Worm (Caenorhabditis elegans) whole organism, L4 larva: ENCODE measurements around the gene C05E11.7.

ENCODE experiments used
- D1046.2 ChIP-seq: fragments of 200-800 bp; sonication (Bioruptor generic); IDR thresholded peaks from 2 replicates; pipeline ENCODE4 v1.3.6; 2022; ENCODE audit warnings: missing genetic modification characterization, missing compliant biosample characterization
- F44E2.7 ChIP-seq: fragments of 200-800 bp; sonication (Bioruptor generic); IDR thresholded peaks from 2 replicates; pipeline ENCODE4 v2.1.2; 2022; ENCODE audit warnings: missing genetic modification characterization, missing compliant biosample characterization
- Y5F2A.4 ChIP-seq: fragments of 200-800 bp; sonication (Bioruptor generic); optimal IDR thresholded peaks from 2 replicates; lab custom pipeline; 2018; ENCODE audit warnings: mild to moderate bottlenecking, missing genetic modification characterization, missing compliant biosample characterization
- ZK337.2 ChIP-seq: fragments of 200-800 bp; sonication (Bioruptor generic); IDR thresholded peaks from 2 replicates; pipeline ENCODE4 v1.3.6; 2022; ENCODE audit warnings: missing genetic modification reagents, missing genetic modification characterization, missing compliant biosample characterization
- arid-1 ChIP-seq: fragments of 200-800 bp; sonication (Bioruptor generic); conservative IDR thresholded peaks from 2 replicates; pipeline ENCODE4 v1.3.6; 2022; ENCODE audit warnings: missing genetic modification reagents, missing genetic modification characterization, missing compliant biosample characterization
- ceh-82 ChIP-seq: sonication (generic microtip); optimal IDR thresholded peaks from 2 replicates; lab custom pipeline; 2017; ENCODE audit warnings: missing biosample characterization, missing genetic modification characterization
- ces-1 ChIP-seq: fragments of 150-350 bp; sonication (generic microtip); optimal IDR thresholded peaks from 4 replicates; lab custom pipeline; 2014; ENCODE audit warnings: missing biosample characterization, missing genetic modification reagents, missing genetic modification characterization
- daf-19 ChIP-seq: fragments of 200-800 bp; sonication (Bioruptor generic); conservative IDR thresholded peaks from 2 replicates; pipeline ENCODE4 v1.3.6; 2022; ENCODE audit warnings: missing genetic modification characterization, missing compliant biosample characterization
- dmd-6 ChIP-seq: fragments of 200-800 bp; sonication (Bioruptor generic); IDR thresholded peaks from 2 replicates; pipeline ENCODE4 v1.3.6; 2022; ENCODE audit warnings: missing genetic modification reagents, missing genetic modification characterization, missing compliant biosample characterization
- dmd-9 ChIP-seq: fragments of 200-800 bp; sonication (Bioruptor generic); IDR thresholded peaks from 2 replicates; pipeline ENCODE4 v1.3.6; 2022; ENCODE audit warnings: missing genetic modification reagents, missing genetic modification characterization, missing compliant biosample characterization
- duxl-1 ChIP-seq: sonication (generic microtip); optimal IDR thresholded peaks from 2 replicates; lab custom pipeline; 2016; ENCODE audit warnings: mild to moderate bottlenecking, missing genetic modification characterization, moderate library complexity, missing compliant biosample characterization; ENCODE audit not compliant: poor library complexity
- egl-27 ChIP-seq: sonication (generic microtip); optimal IDR thresholded peaks from 3 replicates; lab custom pipeline; 2017; ENCODE audit warnings: missing biosample characterization, missing genetic modification reagents, missing genetic modification characterization
- egl-43 ChIP-seq: fragments of 200-800 bp; sonication (Bioruptor generic); IDR thresholded peaks from 2 replicates; pipeline ENCODE4 v1.3.6; 2022; ENCODE audit warnings: missing genetic modification reagents, missing genetic modification characterization, missing compliant biosample characterization
- fkh-10 ChIP-seq: fragments of 150-350 bp; optimal IDR thresholded peaks from 2 replicates; lab custom pipeline; 2014; ENCODE audit warnings: missing biosample characterization, missing genetic modification reagents, missing genetic modification characterization
- fos-1 ChIP-seq: fragments of 150-350 bp; optimal IDR thresholded peaks from 2 replicates; lab custom pipeline; 2014; ENCODE audit warnings: missing biosample characterization, missing genetic modification characterization
- hlh-30 ChIP-seq: sonication (generic microtip); optimal IDR thresholded peaks from 2 replicates; lab custom pipeline; 2017; ENCODE audit warnings: antibody characterized with exemption, mild to moderate bottlenecking, missing genetic modification characterization, missing compliant biosample characterization; ENCODE audit not compliant: insufficient read depth
- hmg-1.1 ChIP-seq: fragments of 200-800 bp; sonication (Bioruptor generic); IDR thresholded peaks from 2 replicates; pipeline ENCODE4 v1.3.6; 2022; ENCODE audit warnings: missing genetic modification reagents, missing genetic modification characterization, missing compliant biosample characterization
- lin-1 ChIP-seq: fragments of 200-800 bp; sonication (Bioruptor generic); IDR thresholded peaks from 2 replicates; pipeline ENCODE4 v1.3.6; 2022; ENCODE audit warnings: missing genetic modification reagents, missing genetic modification characterization, missing compliant biosample characterization
- lin-15B ChIP-seq: fragments of 150-350 bp; sonication (generic microtip); optimal IDR thresholded peaks from 3 replicates; lab custom pipeline; 2014; ENCODE audit warnings: missing biosample characterization, missing genetic modification characterization
- lir-3 ChIP-seq: sonication (generic microtip); optimal IDR thresholded peaks from 2 replicates; lab custom pipeline; 2016; ENCODE audit warnings: mild to moderate bottlenecking, missing genetic modification characterization, missing compliant biosample characterization
- mdl-1 ChIP-seq, 2 experiments: fragments of 150-350 bp in 1 of 2; sonication (generic microtip) in 1 of 2; optimal IDR thresholded peaks; 2 replicates each; lab custom pipeline; 2014 to 2017; ENCODE audit warnings: missing biosample characterization in 2 of 2, missing genetic modification characterization in 2 of 2
- mep-1 ChIP-seq: fragments of 150-350 bp; sonication (generic microtip); optimal IDR thresholded peaks from 3 replicates; lab custom pipeline; 2014; ENCODE audit warnings: missing biosample characterization, missing genetic modification characterization
- mxl-3 ChIP-seq: fragments of 200-800 bp; sonication (Bioruptor generic); optimal IDR thresholded peaks from 2 replicates; lab custom pipeline; 2018; ENCODE audit warnings: mild to moderate bottlenecking, missing genetic modification characterization, missing compliant biosample characterization
- nhr-28 ChIP-seq: fragments of 150-350 bp; optimal IDR thresholded peaks from 2 replicates; lab custom pipeline; 2014; ENCODE audit warnings: missing biosample characterization, missing genetic modification characterization
- nhr-42 ChIP-seq: fragments of 200-800 bp; sonication (Bioruptor generic); IDR thresholded peaks from 2 replicates; pipeline ENCODE4 v1.3.6; 2022; ENCODE audit warnings: missing genetic modification characterization, missing compliant biosample characterization
- nhr-76 ChIP-seq: fragments of 150-350 bp; optimal IDR thresholded peaks from 2 replicates; lab custom pipeline; 2014; ENCODE audit warnings: missing biosample characterization, missing genetic modification characterization
- set-16 ChIP-seq: fragments of 200-800 bp; sonication (Bioruptor generic); IDR thresholded peaks from 2 replicates; pipeline ENCODE4 v1.3.6; 2022; ENCODE audit warnings: missing genetic modification reagents, missing genetic modification characterization, missing compliant biosample characterization
- skn-1 ChIP-seq: fragments of 150-350 bp; optimal IDR thresholded peaks from 2 replicates; lab custom pipeline; 2014; ENCODE audit warnings: missing biosample characterization, missing genetic modification characterization
- spr-3 ChIP-seq: fragments of 200-800 bp; sonication (Bioruptor generic); optimal IDR thresholded peaks from 2 replicates; lab custom pipeline; 2018; ENCODE audit warnings: mild to moderate bottlenecking, missing genetic modification characterization, missing compliant biosample characterization
- tag-97 ChIP-seq: fragments of 200-800 bp; sonication (Bioruptor generic); IDR thresholded peaks from 2 replicates; pipeline ENCODE4 v1.3.6; 2022; ENCODE audit warnings: missing genetic modification characterization, missing compliant biosample characterization
- tra-1 ChIP-seq: fragments of 200-800 bp; sonication (Bioruptor generic); IDR thresholded peaks from 2 replicates; pipeline ENCODE4 v1.3.6; 2022; ENCODE audit warnings: missing genetic modification reagents, missing genetic modification characterization, missing compliant biosample characterization
- unc-130 ChIP-seq: sonication (generic microtip); optimal IDR thresholded peaks from 2 replicates; lab custom pipeline; 2016; ENCODE audit warnings: missing genetic modification reagents, missing genetic modification characterization, missing compliant biosample characterization
- unc-39 ChIP-seq: sonication (generic microtip); optimal IDR thresholded peaks from 2 replicates; lab custom pipeline; 2017; ENCODE audit warnings: missing biosample characterization, missing genetic modification characterization
- unc-62 ChIP-seq, 3 experiments: fragments of 150-350 bp in 1 of 3; sonication (generic microtip); optimal IDR thresholded peaks in 2 of 3; peaks in 1 of 3; 1 replicate in 1 of 3; 2 replicates in 2 of 3; lab custom pipeline; 2014 to 2017; ENCODE audit warnings: missing biosample characterization in 3 of 3, missing genetic modification characterization in 3 of 3, missing genetic modification reagents in 3 of 3, missing genotype in 1 of 3
- zip-11 ChIP-seq: fragments of 200-800 bp; sonication (Bioruptor generic); IDR thresholded peaks from 2 replicates; pipeline ENCODE4 v1.3.6; 2022; ENCODE audit warnings: missing genetic modification characterization, missing compliant biosample characterization
- zip-2 ChIP-seq: fragments of 150-350 bp; optimal IDR thresholded peaks from 2 replicates; lab custom pipeline; 2014; ENCODE audit warnings: missing biosample characterization, missing genetic modification characterization

The C05E11.7 gene

ce11 chrX:4578581-4578980, 6.9 kb downstream of the C05E11.7 start:
- TF ChIP-seq zip-11 (GFP tag; lab: Robert Waterston, UW) (no peak), unc-62 (GFP tag; optimal IDR thresholded peaks at IDR 0.05 in 1 of 2; lab: Kevin White, UChicago) (peak in 1 of 2 experiments; percentile 94), unc-62 (tag; optimal IDR thresholded peaks at IDR 0.05; lab: Kevin White, UChicago) (no peak)

- TF ChIP-seq F44E2.7 (GFP tag; lab: Robert Waterston, UW) = no peak
- TF ChIP-seq egl-27 (tag; lab: Kevin White, UChicago) = no peak
- TF ChIP-seq lin-15B (tag; lab: Kevin White, UChicago) = no peak
- TF ChIP-seq Y5F2A.4 (GFP tag; lab: Kevin White, UChicago) = no peak
- no peak for TF ChIP-seq mdl-1 (tag; optimal IDR thresholded peaks at IDR 0.05; lab: Kevin White, UChicago)
- no peak for TF ChIP-seq D1046.2
- TF ChIP-seq daf-19 (GFP tag; lab: Robert Waterston, UW) = no peak
- TF ChIP-seq zip-2 = no peak
- no peak for TF ChIP-seq unc-130 (GFP tag; lab: Kevin White, UChicago)
- TF ChIP-seq mxl-3 (GFP tag; lab: Kevin White, UChicago) = no peak
- no peak for TF ChIP-seq lir-3 (tag; lab: Kevin White, UChicago)
These were observed 7.5 kb downstream of the C05E11.7 start, which contains the start of gene C05E11.3 for ce11 chrX:4577941-4578340. Gene C05E11.3, plus strand, starts transcription at chrX:4578241.

- TF ChIP-seq dmd-6 (GFP tag; lab: Robert Waterston, UW) (no peak), hmg-1.1 (GFP tag; lab: Robert Waterston, UW) (no peak), F44E2.7 (GFP tag; lab: Robert Waterston, UW) (no peak), tag-97 (GFP tag; lab: Robert Waterston, UW) (no peak), ZK337.2 (GFP tag; lab: Robert Waterston, UW) (peak; percentile 34; the same call in 1 of the 2 replicates), set-16 (no peak; the same call in 1 of the 2 replicates), hlh-30 (tag; lab: Kevin White, UChicago) (peak; percentile 46), ceh-82 (tag; lab: Kevin White, UChicago) (no peak), mdl-1 (tag; optimal IDR thresholded peaks at IDR 0.05; lab: Kevin White, UChicago) (peak in 1 of 2 experiments; percentile 12)
These were observed 9.2 kb downstream of the C05E11.7 start for ce11 chrX:4576272-4576671.

- TF ChIP-seq tra-1 (GFP tag; lab: Robert Waterston, UW) = no peak
- TF ChIP-seq lin-1 (GFP tag; lab: Robert Waterston, UW) = no peak
- TF ChIP-seq duxl-1 = no peak
- TF ChIP-seq ces-1 (GFP tag; lab: Kevin White, UChicago) = peak; percentile 42
- peak; percentile 52 for TF ChIP-seq fkh-10 (GFP tag; lab: Kevin White, UChicago)
- no peak for TF ChIP-seq daf-19 (GFP tag; lab: Robert Waterston, UW)
- no peak for TF ChIP-seq mep-1 (tag; lab: Kevin White, UChicago)
- TF ChIP-seq spr-3 (GFP tag; lab: Kevin White, UChicago) = no peak
- TF ChIP-seq, all 104 proteins: peak for 2
These were observed 10.6 kb downstream of the C05E11.7 start for ce11 chrX:4574873-4575272.

ce11 chrX:4571137-4571536, 14.3 kb downstream of the C05E11.7 start, which contains the start of gene amt-1:
Gene amt-1, plus strand, starts transcription at chrX:4571437.
- TF ChIP-seq dmd-6 (GFP tag; lab: Robert Waterston, UW) (0 out of 2 replicates have a peak, but pooled peaks have one; percentile 13), dmd-9 (GFP tag; lab: Robert Waterston, UW) (no peak)

ce11 chrX:4569276-4569675, 16.2 kb downstream of the C05E11.7 start:
- TF ChIP-seq skn-1 (tag; lab: Kevin White, UChicago) (no peak), unc-62 (GFP tag; optimal IDR thresholded peaks at IDR 0.05 in 1 of 2; lab: Kevin White, UChicago) (peak in 1 of 2 experiments; percentile 75), unc-62 (tag; optimal IDR thresholded peaks at IDR 0.05; lab: Kevin White, UChicago) (no peak), dmd-6 (GFP tag; lab: Robert Waterston, UW) (peak; percentile 28; the same call in 1 of the 2 replicates), fos-1 (tag; lab: Kevin White, UChicago) (no peak), nhr-76 (tag; lab: Kevin White, UChicago) (no peak), unc-39 (tag; lab: Kevin White, UChicago) (no peak), arid-1 (no peak), nhr-28 (tag; lab: Kevin White, UChicago) (peak; percentile 63), nhr-42 (GFP tag; lab: Robert Waterston, UW) (no peak), egl-43 (GFP tag; lab: Robert Waterston, UW) (no peak)
